Fruit fly (Drosophila melanogaster) whole organism, wandering third instar larva: ENCODE results near the gene CG31815.
A peak's percentile ranks its signal among the peaks of the same experiment; 100 is the strongest.

Experiments used
- Abd-B ChIP-seq: fragments of >200 bp; optimal IDR thresholded peaks from 2 replicates; lab custom pipeline; 2017; ENCODE audit warnings: missing biosample characterization, missing genetic modification characterization
- CG32264 ChIP-seq: fragments of 200-800 bp; sonication (Bioruptor generic); optimal IDR thresholded peaks from 2 replicates; lab custom pipeline; 2016; ENCODE audit warnings: missing biosample characterization, missing genetic modification characterization
- CG9705 ChIP-seq: fragments of 200-800 bp; sonication (Bioruptor generic); optimal IDR thresholded peaks from 2 replicates; lab custom pipeline; 2018; ENCODE audit warnings: missing biosample characterization, mild to moderate bottlenecking, missing genetic modification characterization
- CrebA ChIP-seq: fragments of 200-800 bp; sonication (Bioruptor generic); optimal IDR thresholded peaks from 2 replicates; lab custom pipeline; 2016; ENCODE audit warnings: missing biosample characterization, mild to moderate bottlenecking, missing genetic modification characterization, borderline replicate concordance
- Dfd ChIP-seq: fragments of >200 bp; optimal IDR thresholded peaks from 2 replicates; lab custom pipeline; 2017; ENCODE audit warnings: missing biosample characterization, missing genetic modification characterization
- GATAd ChIP-seq: sonication (Bioruptor generic); optimal IDR thresholded peaks from 2 replicates; lab custom pipeline; 2016; ENCODE audit warnings: missing biosample characterization, missing genetic modification characterization
- HLH106 ChIP-seq: fragments of 200-800 bp; optimal IDR thresholded peaks from 3 replicates; lab custom pipeline; 2019; ENCODE audit warnings: missing biosample characterization, mild to moderate bottlenecking, missing genetic modification characterization, moderate library complexity
- Hnf4 ChIP-seq: fragments of 200-800 bp; sonication (Bioruptor generic); optimal IDR thresholded peaks from 2 replicates; lab custom pipeline; 2016; ENCODE audit warnings: missing biosample characterization, mild to moderate bottlenecking, missing genetic modification characterization
- Hr78 ChIP-seq: fragments of >200 bp; optimal IDR thresholded peaks from 2 replicates; lab custom pipeline; 2017; ENCODE audit warnings: missing biosample characterization, missing genetic modification characterization
- Hr83 ChIP-seq: fragments of 200-300 bp; sonication (Bioruptor generic); optimal IDR thresholded peaks from 2 replicates; lab custom pipeline; 2016; ENCODE audit warnings: missing biosample characterization, mild to moderate bottlenecking, missing genetic modification characterization, moderate library complexity; ENCODE audit not compliant: poor library complexity, severe bottlenecking
- Jra ChIP-seq: sonication (Bioruptor generic); optimal IDR thresholded peaks from 2 replicates; lab custom pipeline; 2016; ENCODE audit warnings: missing biosample characterization, missing genetic modification characterization
- Mio ChIP-seq: sonication (Bioruptor generic); optimal IDR thresholded peaks from 2 replicates; lab custom pipeline; 2016; ENCODE audit warnings: missing biosample characterization, missing genetic modification characterization
- Myc ChIP-seq: fragments of >200 bp; optimal IDR thresholded peaks from 2 replicates; lab custom pipeline; 2017
- OdsH ChIP-seq: fragments of 200-800 bp; sonication (Bioruptor generic); optimal IDR thresholded peaks from 2 replicates; lab custom pipeline; 2016; ENCODE audit warnings: missing biosample characterization, mild to moderate bottlenecking, missing genetic modification characterization
- Rel ChIP-seq, 2 experiments: fragments of 200-800 bp; sonication (Bioruptor generic) in 1 of 2; optimal IDR thresholded peaks; 2 replicates in 1 of 2; 3 replicates in 1 of 2; lab custom pipeline; 2016 to 2019; ENCODE audit warnings: mild to moderate bottlenecking in 2 of 2, missing biosample characterization in 2 of 2, missing genetic modification characterization in 2 of 2, moderate library complexity in 1 of 2
- Sp1 ChIP-seq: fragments of 200-800 bp; sonication (Bioruptor generic); optimal IDR thresholded peaks from 3 replicates; lab custom pipeline; 2019; ENCODE audit warnings: missing biosample characterization, mild to moderate bottlenecking, missing genetic modification characterization, moderate library complexity
- Vsx2 ChIP-seq: fragments of 200-300, 225-300 bp; sonication (Bioruptor generic); optimal IDR thresholded peaks from 2 replicates; lab custom pipeline; 2018; ENCODE audit warnings: missing biosample characterization, missing genetic modification characterization; ENCODE audit not compliant: partially characterized antibody
- br ChIP-seq: fragments of 200-800 bp; sonication (Bioruptor generic); optimal IDR thresholded peaks from 2 replicates; lab custom pipeline; 2016; ENCODE audit warnings: missing biosample characterization, missing genetic modification characterization
- brk ChIP-seq: fragments of 200-800 bp; sonication (Bioruptor generic); optimal IDR thresholded peaks from 2 replicates; lab custom pipeline; 2016; ENCODE audit warnings: missing biosample characterization, mild to moderate bottlenecking, missing genetic modification characterization
- dl ChIP-seq, 2 experiments: fragments of 175-275, 200-275 bp in 1 of 2; fragments of 200-275 bp in 1 of 2; sonication (Bioruptor generic); optimal IDR thresholded peaks; lab custom pipeline; 2018; ENCODE audit warnings: mild to moderate bottlenecking in 2 of 2, missing biosample characterization in 2 of 2, missing genetic modification characterization in 2 of 2, moderate library complexity in 2 of 2; ENCODE audit not compliant: partially characterized antibody in 2 of 2, insufficient read depth in 1 of 2
- ey ChIP-seq: fragments of 200-800 bp; sonication (Bioruptor generic); optimal IDR thresholded peaks from 2 replicates; lab custom pipeline; 2016; ENCODE audit warnings: missing biosample characterization, missing genetic modification characterization
- foxo ChIP-seq, 2 experiments: fragments of 200-800 bp; sonication (Bioruptor generic); optimal IDR thresholded peaks; 2 replicates in 1 of 2; 3 replicates in 1 of 2; lab custom pipeline; 2016 to 2017; ENCODE audit warnings: missing biosample characterization in 2 of 2, missing genetic modification characterization in 2 of 2
- fru ChIP-seq: fragments of 200-800 bp; sonication (Bioruptor generic); optimal IDR thresholded peaks from 3 replicates; lab custom pipeline; 2016; ENCODE audit warnings: missing biosample characterization, mild to moderate bottlenecking, missing genetic modification characterization
- jim ChIP-seq: fragments of 175-275, 200-325 bp; sonication (Bioruptor generic); optimal IDR thresholded peaks from 2 replicates; lab custom pipeline; 2016; ENCODE audit warnings: missing biosample characterization, mild to moderate bottlenecking, missing genetic modification characterization
- lola ChIP-seq: fragments of >200 bp; optimal IDR thresholded peaks from 2 replicates; lab custom pipeline; 2017; ENCODE audit warnings: missing biosample characterization, missing genetic modification characterization
- pan ChIP-seq: fragments of >200 bp; optimal IDR thresholded peaks from 2 replicates; lab custom pipeline; 2017
- psq ChIP-seq: fragments of 200-800 bp; sonication (Bioruptor generic); optimal IDR thresholded peaks from 3 replicates; lab custom pipeline; 2017; ENCODE audit warnings: missing biosample characterization, mild to moderate bottlenecking, missing genetic modification characterization, moderate library complexity
- rgr ChIP-seq: fragments of 200-800 bp; sonication (Bioruptor generic); optimal IDR thresholded peaks from 3 replicates; lab custom pipeline; 2016; ENCODE audit warnings: missing biosample characterization, mild to moderate bottlenecking, missing genetic modification characterization
- usp ChIP-seq: fragments of >200 bp; optimal IDR thresholded peaks from 2 replicates; lab custom pipeline; 2017; ENCODE audit warnings: missing biosample characterization, missing genetic modification characterization
- woc ChIP-seq: sonication (Bioruptor generic); optimal IDR thresholded peaks from 2 replicates; lab custom pipeline; 2016; ENCODE audit warnings: missing biosample characterization, mild to moderate bottlenecking, missing genetic modification characterization

CG31815 gene

DNA sequence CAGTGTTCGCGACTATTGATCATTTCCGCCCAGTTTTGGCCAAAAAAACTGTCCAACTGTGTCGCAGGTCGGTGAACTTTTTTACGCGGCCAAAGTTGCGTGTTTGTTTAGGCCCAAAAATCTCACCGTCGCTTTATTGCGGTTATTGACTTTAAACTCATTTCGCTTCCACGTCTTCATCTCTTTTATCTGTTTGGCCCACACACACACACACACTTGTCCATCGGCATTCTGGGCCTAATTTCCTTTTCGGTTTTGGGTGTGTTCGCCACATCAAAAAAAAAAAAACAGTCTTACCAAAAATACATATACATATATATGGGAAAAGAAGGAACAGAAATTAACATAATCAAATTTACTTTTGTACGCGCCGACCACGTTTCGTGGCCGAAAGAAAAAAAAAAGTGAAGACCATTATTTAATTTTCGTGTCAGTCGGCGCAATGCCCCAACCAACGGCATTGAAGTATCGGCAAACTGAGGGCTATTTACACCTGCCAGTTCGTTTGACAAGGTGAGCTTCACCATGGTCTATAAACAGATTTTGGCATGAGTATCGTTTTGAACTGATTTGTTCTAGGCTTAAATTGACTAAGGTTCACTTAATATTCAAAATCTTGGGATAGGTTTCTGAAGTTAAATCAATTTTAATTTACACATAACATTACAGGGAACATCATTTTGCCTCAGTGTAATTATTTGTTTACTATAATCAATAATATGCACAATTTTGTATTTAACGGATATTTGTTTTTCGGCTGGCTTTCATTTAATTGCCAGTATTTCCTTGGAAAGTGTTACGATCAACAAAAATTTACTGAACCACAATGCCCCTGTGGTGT lies at the start of gene CG31815:
TSS of gene CG31815 (plus strand) at position 791 of the 841 bp plus-strand sequence.
- peak; percentile 45 for TF ChIP-seq psq (GFP tag; lab: Kevin White, UChicago)
- TF ChIP-seq Mio (GFP tag; lab: Kevin White, UChicago) = no peak

DNA sequence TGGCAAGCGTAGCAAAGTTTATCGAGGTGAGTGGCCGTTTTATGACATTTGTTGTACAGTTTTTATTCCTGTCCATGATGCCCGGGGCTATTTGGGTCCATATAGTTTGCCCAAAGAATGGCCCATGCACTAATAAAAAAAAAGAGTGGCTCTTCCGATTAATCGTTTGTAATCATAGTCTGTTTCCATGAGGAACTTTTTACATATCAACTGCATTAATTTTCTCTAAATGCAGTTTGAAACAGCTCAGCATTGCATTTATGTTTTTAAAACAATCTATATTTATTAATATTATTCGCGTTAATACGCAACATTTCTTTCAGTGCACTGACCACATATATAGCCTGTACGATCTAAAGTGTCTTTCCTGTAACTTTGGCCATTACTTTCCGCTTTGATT lies 45.7 kb upstream of the CG31815 start:
- TF ChIP-seq OdsH (GFP tag; lab: Kevin White, UChicago) = no peak
- TF ChIP-seq CG9705 = no peak
- TF ChIP-seq lola (GFP tag; lab: Kevin White, UChicago) = no peak
- TF ChIP-seq Sp1 (GFP tag; lab: Kevin White, UChicago) = no peak
- TF ChIP-seq pan (lab: Kevin White, UChicago) = no peak
- TF ChIP-seq ey = no peak
- no peak for TF ChIP-seq dl (GFP tag; optimal IDR thresholded peaks at IDR 0.05; lab: Kevin White, UChicago; ENCODE audit: insufficient read depth in 1 of 2, partially characterized antibody in 2 of 2)
- TF ChIP-seq GATAd (GFP tag; lab: Kevin White, UChicago) = no peak
- no peak for TF ChIP-seq Hr78 (GFP tag; lab: Kevin White, UChicago)
- TF ChIP-seq psq (GFP tag; lab: Kevin White, UChicago) = no peak
- no peak for TF ChIP-seq CG32264 (GFP tag; lab: Kevin White, UChicago)
- no peak for TF ChIP-seq br (GFP tag; lab: Kevin White, UChicago)

DNA sequence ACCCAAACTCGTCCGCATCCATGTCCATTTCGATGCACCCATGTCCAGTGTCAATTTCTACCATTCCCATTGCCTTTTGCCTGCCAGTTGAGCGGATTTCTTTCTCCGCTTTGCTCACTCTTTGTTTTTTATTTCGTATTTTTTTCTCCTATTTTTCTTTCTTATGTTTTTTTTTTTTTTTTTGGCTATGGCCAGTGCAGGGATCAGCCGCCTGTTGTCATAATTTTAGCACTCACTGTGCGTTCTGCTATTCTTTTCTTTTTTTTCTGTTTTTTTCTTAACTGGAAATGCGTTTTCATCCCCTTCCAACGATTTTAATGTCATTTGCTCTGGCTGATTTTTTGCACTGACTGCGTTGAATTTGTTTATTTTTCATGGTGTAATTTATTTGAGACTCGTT lies 43.2 kb upstream of the CG31815 start:
- TF ChIP-seq Hr83 (GFP tag; lab: Kevin White, UChicago) = no peak
- no peak for TF ChIP-seq CG32264 (GFP tag; lab: Kevin White, UChicago)
- TF ChIP-seq Abd-B (GFP tag; lab: Kevin White, UChicago) = no peak
- TF ChIP-seq Mio (GFP tag; lab: Kevin White, UChicago) = no peak
- no peak for TF ChIP-seq br (GFP tag; lab: Kevin White, UChicago)
- TF ChIP-seq Jra (GFP tag; lab: Kevin White, UChicago) = no peak

DNA sequence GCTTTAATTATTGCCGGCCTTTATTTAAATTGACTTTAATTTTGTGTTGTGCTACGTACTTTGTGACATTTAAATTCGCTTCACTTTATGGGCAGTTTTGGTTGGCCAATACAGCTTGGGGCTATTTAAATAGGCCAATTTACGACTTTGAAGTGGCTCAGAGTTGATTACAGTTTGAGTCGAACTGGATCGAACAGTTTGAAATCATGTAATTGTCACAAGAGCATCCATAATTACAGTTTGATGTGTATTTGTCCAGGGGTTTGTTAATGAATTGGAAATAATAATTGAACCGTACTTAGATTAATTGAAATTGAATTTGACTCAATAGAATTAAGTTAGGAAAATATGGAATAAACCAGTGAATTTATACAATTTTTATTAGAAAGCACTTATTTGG lies 22.9 kb upstream of the CG31815 start:
- TF ChIP-seq OdsH (GFP tag; lab: Kevin White, UChicago) (no peak), jim (GFP tag; lab: Kevin White, UChicago) (no peak), HLH106 (tag; lab: Kevin White, UChicago) (no peak), brk (GFP tag; lab: Kevin White, UChicago) (no peak), Hnf4 (GFP tag; lab: Kevin White, UChicago) (no peak), Mio (GFP tag; lab: Kevin White, UChicago) (no peak), Hr83 (GFP tag; lab: Kevin White, UChicago) (no peak), Dfd (GFP tag; lab: Kevin White, UChicago) (no peak), Vsx2 (GFP tag; lab: Kevin White, UChicago) (no peak), Abd-B (GFP tag; lab: Kevin White, UChicago) (no peak), Sp1 (GFP tag; lab: Kevin White, UChicago) (no peak), Myc (no peak), GATAd (GFP tag; lab: Kevin White, UChicago) (no peak), dl (GFP tag; optimal IDR thresholded peaks at IDR 0.05; lab: Kevin White, UChicago; ENCODE audit: insufficient read depth in 1 of 2, partially characterized antibody in 2 of 2) (no peak)

DNA sequence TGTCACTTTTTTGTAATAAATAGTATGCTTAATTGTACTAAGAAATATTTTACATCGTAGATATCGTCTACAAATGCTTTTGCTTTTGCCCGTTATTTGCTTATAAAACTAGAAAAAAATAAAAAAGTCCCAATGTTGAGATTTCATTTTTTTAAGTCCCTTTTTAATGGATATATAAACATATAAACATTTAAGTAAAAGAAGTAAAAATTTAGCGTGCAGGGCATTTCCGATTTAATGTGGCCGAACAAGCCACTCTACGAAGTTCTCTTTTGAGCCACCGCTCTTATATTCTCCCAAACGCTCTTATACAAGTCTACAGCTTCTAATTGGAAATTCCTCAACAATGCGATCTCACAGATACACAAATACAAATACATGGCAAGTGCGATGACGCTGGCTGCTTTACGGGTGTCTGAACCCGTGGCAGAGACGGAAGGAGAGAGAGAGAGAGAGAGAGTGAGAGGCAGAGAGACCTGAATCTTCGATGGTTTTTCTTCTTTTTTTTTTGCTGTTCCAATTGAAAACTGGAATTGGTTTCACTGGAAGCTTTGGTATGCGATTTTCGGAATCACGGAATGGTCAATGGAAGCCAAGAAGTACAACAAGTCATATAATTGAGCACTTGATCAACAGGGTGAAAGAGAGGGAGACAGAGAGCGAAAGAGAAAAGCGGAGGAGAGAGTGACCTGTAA lies 17.8 kb upstream of the CG31815 start:
- TF ChIP-seq Sp1 (GFP tag; lab: Kevin White, UChicago) = peak; percentile 42
- TF ChIP-seq jim (GFP tag; lab: Kevin White, UChicago) = peak; percentile 45
- peak; percentile 5 for TF ChIP-seq rgr
- peak; percentile 22 for TF ChIP-seq CG32264 (GFP tag; lab: Kevin White, UChicago)
- TF ChIP-seq Mio (GFP tag; lab: Kevin White, UChicago) = no peak
- peak; percentile 4 for TF ChIP-seq woc
- peak; percentile 54 for TF ChIP-seq Rel (GFP tag; optimal IDR thresholded peaks at IDR 0.05; lab: Kevin White, UChicago)
- TF ChIP-seq Rel (tag; optimal IDR thresholded peaks at IDR 0.05; lab: Kevin White, UChicago) = no peak
- no peak for TF ChIP-seq Myc
- peak; percentile 76 for TF ChIP-seq CrebA
- peak; percentile 37 for TF ChIP-seq fru (GFP tag; lab: Kevin White, UChicago)
- TF ChIP-seq foxo (GFP tag; optimal IDR thresholded peaks at IDR 0.05; lab: Kevin White, UChicago) = peak; percentile 12 to 20
- no peak for TF ChIP-seq usp (GFP tag; lab: Kevin White, UChicago)
- no peak for TF ChIP-seq Hr83 (GFP tag; lab: Kevin White, UChicago)
- peak; percentile 30 for TF ChIP-seq psq (GFP tag; lab: Kevin White, UChicago)
- TF ChIP-seq dl (GFP tag; optimal IDR thresholded peaks at IDR 0.05; lab: Kevin White, UChicago; ENCODE audit: insufficient read depth in 1 of 2, partially characterized antibody in 2 of 2) = peak in 1 of 2 experiments; percentile 67
- peak; percentile 57 for TF ChIP-seq Jra (GFP tag; lab: Kevin White, UChicago)
- peak; percentile 22 for TF ChIP-seq br (GFP tag; lab: Kevin White, UChicago)
